Worm (Caenorhabditis elegans) whole organism, dauer: ENCODE measurements around the gene ZC155.2.

Experiments
- unc-62 ChIP-seq: sonication (generic microtip); optimal IDR thresholded peaks from 2 replicates; lab custom pipeline; 2017; ENCODE audit warnings: missing biosample characterization, missing genetic modification reagents, missing genetic modification characterization

Gene ZC155.2

DNA sequence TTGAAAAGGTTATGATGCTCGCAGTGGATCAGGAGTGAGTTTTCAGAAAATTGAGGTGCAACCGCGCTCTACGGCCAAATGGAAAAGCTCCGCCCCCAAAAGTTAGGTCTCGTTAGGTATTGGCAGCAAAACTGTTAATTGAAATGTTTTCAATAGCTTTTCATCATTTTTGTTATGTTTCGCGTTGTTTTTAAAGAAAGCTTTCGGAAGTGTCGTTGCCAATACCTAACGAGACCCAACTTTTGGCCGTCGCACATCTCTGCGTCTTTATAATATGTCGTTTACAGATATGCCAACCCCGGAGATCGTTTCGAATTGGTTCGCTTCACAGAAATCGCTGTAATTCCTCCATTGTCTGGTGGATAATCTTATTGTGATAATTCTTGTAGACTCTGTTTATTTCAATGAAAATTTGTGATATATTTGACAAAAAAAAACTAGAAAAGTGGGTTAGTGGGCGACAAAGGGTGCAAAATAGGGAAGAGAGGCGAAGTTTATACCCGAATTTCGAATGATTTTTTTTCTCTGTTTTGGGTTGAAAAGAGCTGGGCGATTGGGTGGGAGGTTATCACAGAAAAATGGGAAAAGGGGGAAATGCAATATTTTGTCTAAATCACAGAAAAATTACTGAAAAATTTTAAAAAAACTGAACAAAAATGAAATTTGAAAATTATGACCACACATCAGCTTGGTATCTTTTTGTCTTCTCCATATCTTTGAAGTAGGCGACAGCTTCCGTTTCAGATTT is 22.3 kb upstream of the ZC155.2 start:
- TF ChIP-seq unc-62: no peak

DNA sequence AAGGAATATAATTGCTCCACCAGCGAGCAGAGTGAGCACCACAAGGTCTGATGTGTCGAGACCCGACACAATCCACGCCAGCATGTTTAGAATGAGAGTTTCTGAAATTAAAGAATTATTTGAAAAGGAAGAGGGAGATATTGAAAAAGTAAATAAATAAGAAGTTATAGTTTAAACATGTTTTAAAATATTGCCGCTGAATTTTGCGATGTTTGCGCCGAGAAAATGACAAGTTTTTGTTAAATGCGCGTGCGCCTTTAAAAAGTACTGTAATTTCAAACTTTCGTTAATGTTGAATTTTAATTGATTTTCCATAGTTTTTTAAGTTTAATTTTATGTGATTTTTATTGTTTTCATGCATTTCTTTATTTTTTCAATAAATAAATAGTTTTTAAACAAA is 19.2 kb upstream of the ZC155.2 start, which contains the start of gene emb-8:
Gene emb-8, minus strand, starts transcription at position 101 of the 400 bp plus-strand sequence.
- TF ChIP-seq unc-62: no peak

DNA sequence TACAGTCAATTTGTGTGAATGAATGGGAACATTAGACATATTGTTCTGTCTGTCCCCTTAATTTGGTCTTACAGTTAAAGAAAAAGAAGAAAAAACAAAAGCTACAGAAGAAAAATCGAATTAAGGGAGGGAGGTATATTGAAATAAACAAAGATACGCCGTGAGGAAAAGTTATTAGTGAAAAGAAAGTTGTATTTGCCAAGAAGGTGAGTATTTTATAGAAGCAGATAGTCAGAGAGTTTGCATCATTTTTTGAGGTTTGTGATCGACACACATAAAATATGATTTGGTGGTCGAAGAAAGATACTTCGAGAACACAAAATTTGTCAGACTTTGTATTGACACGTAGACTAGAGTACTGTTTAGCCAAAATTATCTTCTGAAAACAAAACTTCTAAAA is 18.4 kb upstream of the ZC155.2 start:
- TF ChIP-seq unc-62: no peak

DNA sequence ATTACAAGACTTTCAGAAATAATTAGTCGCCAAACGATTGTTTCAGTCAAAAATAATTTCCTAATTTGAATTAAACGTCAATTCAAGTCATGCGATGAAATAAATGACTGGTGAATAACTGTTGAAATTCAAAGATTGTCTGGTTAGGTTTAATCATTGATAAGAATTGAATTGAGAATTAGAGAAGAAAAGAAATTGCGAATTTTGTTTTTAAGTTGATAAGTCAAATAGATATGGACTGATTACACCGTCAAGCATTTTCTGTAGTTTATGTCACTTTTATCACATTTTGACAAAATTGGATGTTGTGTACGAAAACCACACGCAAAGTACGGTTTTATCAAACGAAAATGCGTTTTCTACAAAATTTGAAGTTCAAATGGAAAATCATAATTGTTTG is 17.5 kb upstream of the ZC155.2 start:
- no peak for TF ChIP-seq unc-62

DNA sequence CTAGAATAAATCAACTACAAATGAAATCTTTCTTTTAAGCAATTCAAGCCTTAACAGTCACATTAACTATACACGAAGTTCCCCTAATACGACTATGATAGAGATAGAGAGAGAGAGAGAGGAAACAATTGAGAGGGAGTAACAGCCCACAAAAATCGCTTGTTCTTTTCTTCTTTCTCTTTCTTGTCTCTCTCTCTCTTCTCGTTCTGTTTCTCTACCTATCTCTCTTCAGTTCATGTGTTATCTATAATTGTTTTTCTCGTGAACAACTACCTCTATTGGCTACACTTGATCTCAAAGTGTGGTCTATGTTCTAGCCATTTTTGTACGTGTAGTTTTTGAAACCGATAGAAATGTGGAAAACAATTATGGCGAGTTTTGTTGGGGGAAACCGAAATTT is 16.1 kb upstream of the ZC155.2 start:
- no peak for TF ChIP-seq unc-62

DNA sequence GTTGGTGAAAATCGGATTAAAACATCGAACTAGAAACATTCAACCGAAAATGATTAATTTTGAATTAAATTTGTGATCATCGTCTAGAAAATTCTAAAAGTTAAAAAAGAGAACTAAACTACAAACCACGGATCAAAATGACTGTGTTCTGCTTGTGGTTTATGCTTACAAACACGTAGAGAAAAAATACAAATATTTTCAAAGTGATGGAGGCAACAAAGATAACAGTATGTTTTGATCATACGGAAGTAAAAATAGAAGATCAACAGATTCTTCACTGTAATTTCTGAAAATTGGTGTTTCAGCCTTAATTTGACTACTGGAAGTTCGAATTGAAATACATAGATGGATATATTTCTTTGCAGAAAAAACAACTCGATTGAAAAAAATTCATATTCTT is 15.5 kb upstream of the ZC155.2 start:
- no peak for TF ChIP-seq unc-62

DNA sequence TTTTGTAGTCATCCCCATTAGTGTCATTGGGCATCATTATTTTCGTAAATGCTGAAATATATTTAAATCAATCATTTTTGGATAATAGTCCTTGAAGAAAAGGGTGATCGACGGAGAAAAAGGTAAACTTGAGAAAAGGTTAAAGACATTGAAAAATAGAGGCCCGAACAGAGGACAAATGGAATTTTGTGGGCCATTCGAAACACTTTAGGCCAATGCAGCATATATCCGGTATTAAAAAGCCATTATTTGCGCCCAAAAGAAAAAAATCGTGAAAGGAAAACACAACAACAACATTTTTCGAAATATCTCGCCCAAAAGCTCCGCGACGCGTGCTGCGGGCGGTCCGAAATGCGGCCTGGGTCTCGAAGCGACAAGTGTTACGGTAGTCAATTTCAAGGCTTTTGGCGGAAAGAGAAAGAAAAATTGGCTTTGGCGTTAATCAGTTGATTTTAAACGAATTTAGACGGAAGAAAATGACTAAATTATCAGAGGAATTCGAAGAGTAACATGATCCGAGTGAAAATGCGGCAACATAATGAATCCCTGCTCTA is 11.8 kb upstream of the ZC155.2 start, which contains the start of gene morc-1:
Gene morc-1, minus strand, starts transcription at position 51 of the 554 bp plus-strand sequence.
- no peak for TF ChIP-seq unc-62

DNA sequence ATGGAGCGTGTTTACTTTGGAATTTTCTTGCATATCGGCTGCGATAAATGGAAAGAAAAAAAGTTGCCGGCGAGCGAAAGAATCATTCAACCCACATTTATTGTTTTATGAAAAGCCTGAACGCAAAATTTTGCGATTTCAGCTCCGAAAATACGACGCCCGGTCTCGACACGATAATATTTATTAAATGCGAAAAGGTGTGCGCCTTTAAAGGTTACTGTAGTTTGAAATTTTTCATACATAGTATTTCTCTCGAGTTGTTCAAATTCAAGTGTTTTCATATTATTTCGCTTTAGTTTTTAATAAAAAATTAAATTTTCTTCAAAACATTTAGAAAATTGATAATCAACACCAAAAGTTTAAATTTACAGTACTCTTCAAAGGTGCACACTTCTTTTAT is 9.8 kb upstream of the ZC155.2 start, which contains the start of gene syx-16:
Gene syx-16, minus strand, starts transcription at position 118 of the 400 bp plus-strand sequence.
- no peak for TF ChIP-seq unc-62

DNA sequence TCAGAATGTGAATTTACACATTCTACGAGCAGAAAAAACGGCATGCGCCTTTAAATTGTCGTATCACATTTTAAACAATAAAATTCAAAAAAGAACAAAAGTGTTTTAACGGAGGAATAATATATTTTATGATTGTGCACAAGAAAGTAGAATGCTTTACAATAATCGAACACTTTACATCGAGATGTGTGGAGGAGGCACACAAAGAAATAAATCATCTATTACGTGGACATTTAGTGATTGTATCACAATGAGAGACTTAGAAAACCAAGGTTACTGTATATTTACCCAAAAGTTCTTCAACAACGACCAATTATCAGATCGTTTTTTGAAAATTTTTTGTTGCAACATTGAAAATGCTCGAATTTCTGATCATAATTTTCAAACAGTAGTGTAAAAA is 8.5 kb upstream of the ZC155.2 start:
- TF ChIP-seq unc-62: no peak

DNA sequence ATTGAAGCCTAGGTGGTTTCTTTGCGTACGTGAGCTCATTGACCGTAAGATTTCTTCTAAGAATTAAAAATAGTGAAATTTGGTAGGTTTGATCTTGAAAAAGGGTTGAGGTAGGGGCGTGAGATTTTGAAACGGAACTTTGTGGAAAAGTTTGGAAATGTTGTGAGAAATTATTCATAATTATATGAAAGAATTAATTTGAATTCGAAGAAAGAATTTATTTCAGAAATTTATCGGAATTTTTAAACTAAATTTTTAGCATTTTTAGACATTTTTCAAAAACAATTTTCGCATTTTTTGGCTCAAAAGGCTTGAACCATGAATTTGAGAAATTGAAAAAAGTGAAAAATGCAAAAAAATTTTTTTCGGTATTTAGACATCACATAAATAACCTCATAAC is 4.6 kb upstream of the ZC155.2 start:
- no peak for TF ChIP-seq unc-62

DNA sequence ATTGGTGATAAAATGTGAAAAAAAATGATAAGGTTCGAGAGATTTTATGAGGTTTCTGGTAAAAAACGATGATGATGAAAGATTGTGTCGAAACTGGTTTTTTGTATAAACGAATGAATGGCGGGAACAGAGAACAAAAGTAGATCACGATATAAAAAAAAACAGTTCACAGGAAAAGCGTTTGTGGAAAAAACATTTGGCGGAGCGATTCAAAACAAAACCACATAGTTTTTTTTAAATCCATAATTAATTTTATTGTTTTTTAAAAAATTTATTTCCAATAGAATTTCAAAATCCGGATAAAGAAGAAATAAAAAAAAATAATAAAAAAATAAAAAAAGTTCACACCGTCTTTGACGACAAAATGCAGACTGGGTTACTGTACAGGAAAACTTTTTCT is 3.4 kb upstream of the ZC155.2 start, which contains the start of gene ZC155.4:
Gene ZC155.4, minus strand, starts transcription at position 101 of the 400 bp plus-strand sequence.
- no peak for TF ChIP-seq unc-62

DNA sequence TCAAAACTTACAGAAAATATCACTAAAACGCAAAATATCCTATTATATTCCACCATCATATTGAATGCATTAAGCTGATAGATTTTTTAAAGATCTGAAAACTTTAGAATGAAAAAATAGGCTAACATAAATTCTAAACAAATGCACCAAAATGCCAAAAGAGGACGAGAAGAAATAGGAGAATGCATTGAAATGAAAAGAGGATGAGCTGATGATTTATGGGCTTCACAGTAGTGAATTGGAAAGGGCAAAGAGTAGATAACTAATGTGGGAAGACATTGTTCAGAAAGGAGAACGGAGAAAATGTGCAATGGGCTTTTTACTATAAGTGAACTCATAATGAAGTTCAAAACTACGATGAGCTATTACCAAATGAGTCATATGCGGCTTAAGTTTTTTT is 1.3 kb upstream of the ZC155.2 start, which contains the start of gene cutl-19:
Gene cutl-19, minus strand, starts transcription at position 101 of the 400 bp plus-strand sequence.
- no peak for TF ChIP-seq unc-62

DNA sequence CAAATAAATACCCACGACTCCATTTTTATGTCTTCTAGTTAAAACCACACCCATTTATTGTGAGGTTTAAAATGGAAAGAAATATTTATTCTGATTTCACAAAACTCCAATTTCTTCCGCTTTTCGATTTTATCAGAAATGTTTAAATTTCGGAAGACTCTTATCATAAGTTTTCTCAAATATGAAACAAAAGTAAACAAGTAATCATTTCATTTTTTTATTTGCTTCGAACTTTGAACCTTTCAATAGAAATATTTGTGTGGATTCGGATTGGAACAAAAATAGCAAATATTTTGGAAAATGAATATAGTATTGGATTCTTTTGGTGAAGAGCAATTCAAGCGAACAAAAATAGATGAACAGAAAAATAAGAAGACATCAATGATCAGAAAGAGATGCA is 3.0 kb downstream of the ZC155.2 start:
- no peak for TF ChIP-seq unc-62

DNA sequence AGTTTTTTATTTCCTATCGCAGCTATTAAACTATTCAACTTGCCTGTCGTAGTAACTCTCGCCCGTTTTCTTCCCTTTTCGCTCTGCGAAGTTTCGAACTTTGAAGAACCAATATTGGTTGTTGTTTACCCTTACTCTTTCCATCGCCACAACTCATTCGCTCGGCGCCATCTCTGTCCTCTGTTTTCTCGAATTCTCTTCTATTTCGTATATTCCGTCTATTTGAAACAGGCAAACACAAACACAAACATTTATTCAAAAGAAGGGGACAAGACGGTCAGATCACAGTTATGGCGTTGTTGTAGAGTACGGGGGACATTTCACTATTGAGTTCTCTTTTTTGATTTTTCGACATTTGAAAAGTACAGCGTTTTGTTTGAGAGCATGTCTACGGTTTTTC is 4.0 kb downstream of the ZC155.2 start:
- TF ChIP-seq unc-62: no peak

DNA sequence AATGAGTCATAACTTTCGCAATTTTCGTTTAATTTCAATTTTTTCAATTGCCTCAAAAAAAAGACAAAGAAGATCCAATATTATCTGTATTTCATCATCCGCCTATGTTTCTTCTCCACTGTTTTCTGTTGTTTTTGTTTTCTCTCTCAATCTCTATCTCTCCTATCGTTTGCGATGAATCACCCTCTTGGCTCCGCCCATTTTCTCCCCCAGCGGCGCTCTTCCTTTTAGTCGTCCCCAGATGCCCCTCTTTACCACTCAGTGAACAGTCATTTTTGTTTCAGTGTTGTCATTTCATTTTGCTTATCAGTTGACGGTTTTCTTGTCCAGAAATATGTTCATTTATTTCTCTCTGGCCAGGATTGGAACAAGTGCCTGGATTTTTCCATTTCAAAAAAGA is 6.1 kb downstream of the ZC155.2 start:
- no peak for TF ChIP-seq unc-62

DNA sequence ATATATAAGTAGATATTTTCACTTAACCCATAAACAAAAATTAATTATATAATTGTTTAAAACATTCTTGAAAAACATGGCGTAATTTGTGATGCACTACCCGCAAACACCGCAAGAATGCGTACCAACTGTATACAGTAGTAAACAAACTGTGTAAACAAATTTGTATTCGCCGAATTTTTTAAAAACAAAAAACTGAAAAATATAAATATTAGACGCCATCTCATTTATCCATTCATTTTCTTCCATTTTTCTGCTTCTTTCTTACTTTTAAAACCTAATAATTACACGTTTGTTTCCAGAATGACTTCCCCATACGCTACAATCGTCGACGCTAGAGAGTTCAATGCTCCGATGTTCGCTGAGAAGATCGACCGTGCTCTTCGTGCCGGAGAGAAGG is 6.5 kb downstream of the ZC155.2 start, which contains the start of gene nex-1:
Gene nex-1, plus strand, starts transcription at position 301 of the 400 bp plus-strand sequence.
- TF ChIP-seq unc-62: no peak

DNA sequence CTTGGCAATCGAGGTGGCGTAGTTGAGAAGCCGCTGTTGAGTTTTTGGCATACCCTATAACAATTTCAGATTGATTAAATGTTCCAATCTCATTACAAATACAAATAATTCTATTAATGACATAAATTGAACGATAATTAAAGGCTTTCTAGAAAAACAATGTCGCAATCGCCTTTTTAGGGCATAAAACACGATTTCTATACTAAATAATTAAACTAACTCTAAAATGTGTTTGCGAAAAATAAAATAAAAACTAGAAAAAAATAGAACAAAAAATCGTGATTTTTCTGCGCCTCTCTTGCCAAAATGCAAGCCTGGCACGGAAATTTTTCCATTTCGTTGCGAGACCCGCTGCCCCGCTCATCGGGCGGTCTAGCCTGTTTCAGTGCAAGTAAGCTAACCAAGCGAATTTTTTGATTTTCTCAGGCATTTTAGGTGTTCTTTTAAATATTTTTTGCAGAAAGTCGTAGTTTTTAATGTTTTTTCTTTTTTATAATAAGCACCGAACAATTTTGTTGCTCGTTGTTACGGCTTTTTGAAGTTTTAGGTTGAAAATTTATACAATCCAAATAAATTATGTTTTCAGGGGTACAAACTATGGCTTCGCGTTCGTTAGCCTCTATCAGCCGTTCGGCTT is 9.2 kb downstream of the ZC155.2 start, which contains the start of the genes C34E10.12, C34E10.10 and atp-2:
Gene C34E10.12, minus strand, starts transcription at position 51 of the 637 bp plus-strand sequence.
Gene C34E10.10, minus strand, starts transcription at position 54 of the 637 bp plus-strand sequence.
Gene atp-2, plus strand, starts transcription at position 587 of the 637 bp plus-strand sequence.
- no peak for TF ChIP-seq unc-62
